Worm (Caenorhabditis elegans): ENCODE measurements around the gene C03A3.9.

C03A3.9 gene

ce11 chrX:11264715-11265114 lies 2.1 kb upstream of the C03A3.9 start:
- TF ChIP-seq nhr-76 (tag; optimal IDR thresholded peaks at IDR 0.05): no peak
- TF ChIP-seq ZK546.5 (tag; optimal IDR thresholded peaks at IDR 0.05): no peak
- peak; percentile 82 for TF ChIP-seq elt-2 (tag; optimal IDR thresholded peaks at IDR 0.05)
- TF ChIP-seq nhr-237 (tag; optimal IDR thresholded peaks at IDR 0.05): no peak
- TF ChIP-seq daf-12 (tag; optimal IDR thresholded peaks at IDR 0.05): no peak
- TF ChIP-seq egl-5 (tag; optimal IDR thresholded peaks at IDR 0.05): no peak
- no peak for TF ChIP-seq aly-2 (tag; optimal IDR thresholded peaks at IDR 0.05)
- TF ChIP-seq nfya-1 (tag; optimal IDR thresholded peaks at IDR 0.05; ENCODE audit: insufficient read depth): no peak
- TF ChIP-seq eor-1 (tag; optimal IDR thresholded peaks at IDR 0.05): no peak
- TF ChIP-seq ztf-4 (tag; optimal IDR thresholded peaks at IDR 0.05): no peak
- TF ChIP-seq pqm-1 (tag; optimal IDR thresholded peaks at IDR 0.05): peak; percentile 84

- TF ChIP-seq pqm-1 (tag; optimal IDR thresholded peaks at IDR 0.05): no peak
- no peak for TF ChIP-seq aly-2 (tag; optimal IDR thresholded peaks at IDR 0.05)
Observed at ce11 chrX:11268970-11269369, 2.2 kb downstream of the C03A3.9 start, which contains the start of gene C03A3.3. C03A3.3 (minus strand) TSS chrX:11269070.

ce11 chrX:11270882-11271281 lies 4.1 kb downstream of the C03A3.9 start, which contains the start of gene ifa-1:
ifa-1 (plus strand) TSS chrX:11271182.
- TF ChIP-seq hmg-11 (tag; optimal IDR thresholded peaks at IDR 0.05) (no peak), aly-2 (tag; optimal IDR thresholded peaks at IDR 0.05) (no peak), jun-1 (tag; optimal IDR thresholded peaks at IDR 0.05) (no peak), zag-1 (tag; optimal IDR thresholded peaks at IDR 0.05) (no peak)

- TF ChIP-seq egl-27 (tag; optimal IDR thresholded peaks at IDR 0.05): no peak
- no peak for TF ChIP-seq daf-12 (tag; optimal IDR thresholded peaks at IDR 0.05)
- TF ChIP-seq aly-2 (tag; optimal IDR thresholded peaks at IDR 0.05): no peak
- no peak for TF ChIP-seq ztf-4 (tag; optimal IDR thresholded peaks at IDR 0.05)
- TF ChIP-seq nhr-12 (tag; optimal IDR thresholded peaks at IDR 0.05): no peak
- no peak for TF ChIP-seq elt-1 (tag; optimal IDR thresholded peaks at IDR 0.05)
- no peak for TF ChIP-seq nhr-43 (tag; optimal IDR thresholded peaks at IDR 0.05; ENCODE audit: poor library complexity, severe bottlenecking)
- TF ChIP-seq hmg-11 (tag; optimal IDR thresholded peaks at IDR 0.05): no peak
- no peak for TF ChIP-seq elt-3 (tag; optimal IDR thresholded peaks at IDR 0.05)
- TF ChIP-seq nhr-237 (tag; optimal IDR thresholded peaks at IDR 0.05): no peak
- no peak for TF ChIP-seq mml-1 (tag; optimal IDR thresholded peaks at IDR 0.05)
- TF ChIP-seq ceh-28 (tag; optimal IDR thresholded peaks at IDR 0.05): no peak
- TF ChIP-seq unc-39 (tag; optimal IDR thresholded peaks at IDR 0.05): no peak
- no peak for TF ChIP-seq fos-1 (tag; optimal IDR thresholded peaks at IDR 0.05)
- TF ChIP-seq lin-15B (tag; optimal IDR thresholded peaks at IDR 0.05): no peak
- TF ChIP-seq egl-5 (tag; optimal IDR thresholded peaks at IDR 0.05): no peak
- TF ChIP-seq mdl-1 (tag; optimal IDR thresholded peaks at IDR 0.05): no peak
- no peak for TF ChIP-seq fkh-10 (GFP tag; optimal IDR thresholded peaks at IDR 0.05)
- TF ChIP-seq nhr-25 (tag; optimal IDR thresholded peaks at IDR 0.05): no peak
- no peak for TF ChIP-seq snpc-4 (tag; optimal IDR thresholded peaks at IDR 0.05)
Observed at ce11 chrX:11279276-11279675, 12.5 kb downstream of the C03A3.9 start, which contains the start of gene F38B2.2. F38B2.2 (minus strand) TSS chrX:11279376.

ce11 chrX:11281148-11281547 lies 14.3 kb downstream of the C03A3.9 start, which contains the start of gene F38B2.6:
F38B2.6 (minus strand) TSS chrX:11281248.
- TF ChIP-seq fos-1 (tag; optimal IDR thresholded peaks at IDR 0.05): no peak
- no peak for TF ChIP-seq ztf-11 (tag; optimal IDR thresholded peaks at IDR 0.05)
- TF ChIP-seq nhr-11 (tag; optimal IDR thresholded peaks at IDR 0.05): no peak
- TF ChIP-seq ceh-9 (tag; optimal IDR thresholded peaks at IDR 0.05): no peak
- no peak for TF ChIP-seq ZK546.5 (tag; optimal IDR thresholded peaks at IDR 0.05)
- TF ChIP-seq nhr-12 (tag; optimal IDR thresholded peaks at IDR 0.05): no peak
- TF ChIP-seq elt-3 (tag; optimal IDR thresholded peaks at IDR 0.05): no peak
- TF ChIP-seq lsy-12 (tag; optimal IDR thresholded peaks at IDR 0.05): no peak
- TF ChIP-seq zag-1 (tag; optimal IDR thresholded peaks at IDR 0.05): no peak
- no peak for TF ChIP-seq unc-62 (GFP tag; optimal IDR thresholded peaks at IDR 0.05)
- TF ChIP-seq ztf-4 (tag; optimal IDR thresholded peaks at IDR 0.05): no peak
- no peak for TF ChIP-seq elt-2 (tag; optimal IDR thresholded peaks at IDR 0.05)
- no peak for TF ChIP-seq mml-1 (tag; optimal IDR thresholded peaks at IDR 0.05)
- TF ChIP-seq aly-2 (tag; optimal IDR thresholded peaks at IDR 0.05): no peak
- TF ChIP-seq R02D3.7 (tag; optimal IDR thresholded peaks at IDR 0.05): no peak
- no peak for TF ChIP-seq nhr-76 (tag; optimal IDR thresholded peaks at IDR 0.05)
- no peak for TF ChIP-seq nhr-77 (tag; optimal IDR thresholded peaks at IDR 0.05)
- no peak for TF ChIP-seq ceh-82 (tag; optimal IDR thresholded peaks at IDR 0.05)
- no peak for TF ChIP-seq lin-39 (tag; optimal IDR thresholded peaks at IDR 0.05)

Measured in whole organism, L3 larva.